Worm (Caenorhabditis elegans): ENCODE data around the gene his-32.

his-32 gene

DNA sequence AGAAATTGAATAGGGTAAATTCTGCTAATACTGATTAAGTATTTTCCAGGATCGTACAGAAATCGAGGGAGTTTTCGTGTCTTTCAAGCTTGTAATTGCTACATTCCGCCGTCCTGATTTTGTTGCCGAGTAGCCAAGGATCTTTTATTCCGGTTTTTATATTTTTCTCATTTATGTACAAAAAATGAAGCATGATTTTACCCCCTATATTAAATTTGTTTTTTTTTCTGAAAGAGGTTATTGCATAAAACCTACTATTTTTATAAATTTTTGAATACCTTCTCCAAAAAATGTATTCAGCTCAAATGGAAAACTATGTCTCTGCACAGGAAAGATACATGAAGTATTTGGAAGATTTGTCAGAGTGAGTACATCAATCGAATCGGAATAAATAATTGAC lies 34.5 kb upstream of the his-32 start, which contains the start of gene F35H10.6:
Gene F35H10.6, plus strand, starts transcription at position 301 of the 400 bp plus-strand sequence.
- TF ChIP-seq tab-1 (GFP tag; IDR thresholded peaks at IDR 0.05) (no peak), ztf-29 (GFP tag; IDR thresholded peaks at IDR 0.05) (no peak), ref-1 (GFP tag; conservative IDR thresholded peaks at IDR 0.05) (no peak), T22C8.4 (GFP tag; IDR thresholded peaks at IDR 0.05) (no peak), ztf-23 (GFP tag; IDR thresholded peaks at IDR 0.05) (no peak), klf-2 (GFP tag; conservative IDR thresholded peaks at IDR 0.05) (no peak), flt-1 (GFP tag; IDR thresholded peaks at IDR 0.05) (no peak), cog-1 (tag; optimal IDR thresholded peaks at IDR 0.05) (no peak), med-1 (GFP tag; optimal IDR thresholded peaks at IDR 0.05; ENCODE audit: insufficient read depth) (no peak)

ce11 chrIV:8300468-8300867 lies 33.6 kb upstream of the his-32 start, which contains the start of gene F35H10.5:
Gene F35H10.5 (plus strand): TSS chrIV:8300768.
- TF ChIP-seq tab-1 (GFP tag; IDR thresholded peaks at IDR 0.05): no peak

- no peak for TF ChIP-seq flt-1 (GFP tag; IDR thresholded peaks at IDR 0.05)
- TF ChIP-seq med-1 (GFP tag; optimal IDR thresholded peaks at IDR 0.05; ENCODE audit: insufficient read depth): no peak
- no peak for TF ChIP-seq ztf-29 (GFP tag; IDR thresholded peaks at IDR 0.05)
- TF ChIP-seq tab-1 (GFP tag; IDR thresholded peaks at IDR 0.05): no peak
- no peak for TF ChIP-seq ref-1 (GFP tag; conservative IDR thresholded peaks at IDR 0.05)
- no peak for TF ChIP-seq cog-1 (tag; optimal IDR thresholded peaks at IDR 0.05)
- TF ChIP-seq T22C8.4 (GFP tag; IDR thresholded peaks at IDR 0.05): no peak
- TF ChIP-seq klf-2 (GFP tag; conservative IDR thresholded peaks at IDR 0.05): no peak
Observed at ce11 chrIV:8301925-8302324, 32.2 kb upstream of the his-32 start.

- TF ChIP-seq tab-1 (GFP tag; IDR thresholded peaks at IDR 0.05) (no peak), ref-1 (GFP tag; conservative IDR thresholded peaks at IDR 0.05) (no peak), cog-1 (tag; optimal IDR thresholded peaks at IDR 0.05) (no peak), T22C8.4 (GFP tag; IDR thresholded peaks at IDR 0.05) (no peak), ztf-29 (GFP tag; IDR thresholded peaks at IDR 0.05) (no peak), med-1 (GFP tag; optimal IDR thresholded peaks at IDR 0.05; ENCODE audit: insufficient read depth) (no peak), klf-2 (GFP tag; conservative IDR thresholded peaks at IDR 0.05) (no peak), ztf-23 (GFP tag; IDR thresholded peaks at IDR 0.05) (no peak), flt-1 (GFP tag; IDR thresholded peaks at IDR 0.05) (no peak)
Observed at ce11 chrIV:8302648-8303161, 31.4 kb upstream of the his-32 start.

DNA sequence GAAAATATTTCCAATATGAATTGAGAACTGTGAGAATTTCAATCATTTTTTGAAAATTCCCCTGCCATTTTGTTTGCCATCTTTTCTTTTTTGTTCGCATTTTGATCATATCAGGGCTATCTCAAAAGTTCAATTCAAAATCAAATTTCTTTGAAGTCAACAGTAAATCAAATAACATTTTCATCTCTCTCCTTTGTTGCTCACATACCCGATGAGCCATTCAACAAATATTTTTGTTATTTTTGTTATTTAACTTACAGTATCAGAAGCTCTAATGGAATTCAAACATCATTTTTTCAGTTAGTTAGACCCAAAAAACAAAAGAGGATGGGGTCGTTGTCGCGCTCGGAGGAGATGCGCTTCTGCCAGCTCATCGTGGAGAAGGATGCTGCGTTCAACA lies 30.4 kb upstream of the his-32 start, which contains the start of gene vha-5:
Gene vha-5, plus strand, starts transcription at position 301 of the 400 bp plus-strand sequence.
- TF ChIP-seq cog-1 (tag; optimal IDR thresholded peaks at IDR 0.05): no peak
- no peak for TF ChIP-seq flt-1 (GFP tag; IDR thresholded peaks at IDR 0.05)
- no peak for TF ChIP-seq ztf-23 (GFP tag; IDR thresholded peaks at IDR 0.05)

DNA sequence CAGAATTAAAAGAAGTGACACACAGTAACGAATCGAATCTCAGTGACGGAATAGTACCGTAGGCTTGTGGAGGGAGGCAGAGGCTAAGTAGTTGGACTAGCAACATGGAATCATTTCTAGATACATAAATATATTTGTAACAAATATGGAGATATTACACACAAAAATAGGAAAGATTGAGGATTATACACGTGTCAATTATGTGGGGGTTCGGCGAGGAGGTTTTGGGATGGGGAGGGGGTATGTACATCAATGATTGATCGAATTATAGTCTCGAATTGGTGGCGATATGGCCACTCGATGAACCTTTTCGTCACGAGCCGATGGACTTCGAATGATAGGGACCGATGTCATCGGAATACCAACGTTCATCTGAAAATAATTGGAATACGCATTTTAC lies 26.7 kb upstream of the his-32 start:
- TF ChIP-seq T22C8.4 (GFP tag; IDR thresholded peaks at IDR 0.05): no peak
- no peak for TF ChIP-seq tab-1 (GFP tag; IDR thresholded peaks at IDR 0.05)
- no peak for TF ChIP-seq flt-1 (GFP tag; IDR thresholded peaks at IDR 0.05)
- TF ChIP-seq ztf-23 (GFP tag; IDR thresholded peaks at IDR 0.05): no peak
- TF ChIP-seq klf-2 (GFP tag; conservative IDR thresholded peaks at IDR 0.05): no peak
- no peak for TF ChIP-seq med-1 (GFP tag; optimal IDR thresholded peaks at IDR 0.05; ENCODE audit: insufficient read depth)
- no peak for TF ChIP-seq ztf-29 (GFP tag; IDR thresholded peaks at IDR 0.05)
- no peak for TF ChIP-seq ref-1 (GFP tag; conservative IDR thresholded peaks at IDR 0.05)
- no peak for TF ChIP-seq cog-1 (tag; optimal IDR thresholded peaks at IDR 0.05)

- TF ChIP-seq T22C8.4 (GFP tag; IDR thresholded peaks at IDR 0.05) (no peak), med-1 (GFP tag; optimal IDR thresholded peaks at IDR 0.05; ENCODE audit: insufficient read depth) (no peak)
Observed at ce11 chrIV:8312105-8312504, 22.0 kb upstream of the his-32 start.

- TF ChIP-seq ztf-29 (GFP tag; IDR thresholded peaks at IDR 0.05) (no peak), T22C8.4 (GFP tag; IDR thresholded peaks at IDR 0.05) (no peak), flt-1 (GFP tag; IDR thresholded peaks at IDR 0.05) (no peak), tab-1 (GFP tag; IDR thresholded peaks at IDR 0.05) (no peak), med-1 (GFP tag; optimal IDR thresholded peaks at IDR 0.05; ENCODE audit: insufficient read depth) (no peak), cog-1 (tag; optimal IDR thresholded peaks at IDR 0.05) (no peak), ref-1 (GFP tag; conservative IDR thresholded peaks at IDR 0.05) (no peak)
Observed at ce11 chrIV:8312846-8313245, 21.3 kb upstream of the his-32 start, which contains the start of gene F35H10.10. Gene F35H10.10 (minus strand): TSS chrIV:8312946.

- TF ChIP-seq ztf-29 (GFP tag; IDR thresholded peaks at IDR 0.05) (no peak), ztf-23 (GFP tag; IDR thresholded peaks at IDR 0.05) (no peak), tab-1 (GFP tag; IDR thresholded peaks at IDR 0.05) (no peak), med-1 (GFP tag; optimal IDR thresholded peaks at IDR 0.05; ENCODE audit: insufficient read depth) (no peak), T22C8.4 (GFP tag; IDR thresholded peaks at IDR 0.05) (no peak)
Observed at ce11 chrIV:8317800-8318199, 16.3 kb upstream of the his-32 start.

DNA sequence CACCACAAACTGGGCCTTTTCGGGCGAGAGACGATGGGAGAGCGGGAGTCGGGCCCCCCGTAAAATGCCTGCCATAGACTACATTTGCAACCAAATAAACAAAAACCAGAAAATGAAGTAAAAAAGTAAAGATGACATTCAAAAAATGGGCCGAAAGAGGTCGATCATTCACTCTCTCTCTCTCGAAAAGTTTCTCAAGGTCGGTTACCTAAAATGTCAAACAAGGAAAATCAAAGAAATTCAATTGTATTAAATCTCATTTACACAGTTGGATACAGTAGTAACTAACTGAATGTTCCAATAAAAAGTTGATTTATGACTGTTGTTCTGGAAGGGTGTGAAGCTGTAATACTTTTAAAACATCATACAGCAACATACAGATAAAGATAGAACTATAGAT lies 15.3 kb upstream of the his-32 start:
- no peak for TF ChIP-seq ztf-29 (GFP tag; IDR thresholded peaks at IDR 0.05)
- TF ChIP-seq T22C8.4 (GFP tag; IDR thresholded peaks at IDR 0.05): no peak
- TF ChIP-seq klf-2 (GFP tag; conservative IDR thresholded peaks at IDR 0.05): no peak
- no peak for TF ChIP-seq tab-1 (GFP tag; IDR thresholded peaks at IDR 0.05)
- TF ChIP-seq ztf-23 (GFP tag; IDR thresholded peaks at IDR 0.05): no peak
- TF ChIP-seq med-1 (GFP tag; optimal IDR thresholded peaks at IDR 0.05; ENCODE audit: insufficient read depth): no peak
- TF ChIP-seq cog-1 (tag; optimal IDR thresholded peaks at IDR 0.05): no peak

DNA sequence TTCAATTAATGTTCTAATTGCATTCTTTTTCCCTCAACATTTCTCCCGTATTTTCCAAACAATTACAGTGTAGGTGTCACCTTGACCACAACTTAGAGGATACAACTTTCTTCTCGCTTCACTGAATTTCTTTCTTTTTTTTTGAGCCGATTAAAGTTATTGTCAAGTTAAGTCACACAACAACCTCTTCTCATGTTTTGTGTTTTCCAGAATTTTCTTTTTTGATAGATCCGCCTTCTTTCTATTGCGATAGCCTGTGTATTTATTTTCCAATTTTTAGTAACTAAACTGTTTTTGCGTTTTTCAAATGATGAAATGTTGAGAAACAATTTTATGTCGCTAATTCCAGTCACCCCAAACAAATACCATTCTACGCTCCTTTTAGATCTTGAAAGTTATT lies 8.4 kb upstream of the his-32 start, which contains the start of gene F35H10.3:
Gene F35H10.3, plus strand, starts transcription at position 301 of the 400 bp plus-strand sequence.
- TF ChIP-seq cog-1 (tag; optimal IDR thresholded peaks at IDR 0.05) (no peak), T22C8.4 (GFP tag; IDR thresholded peaks at IDR 0.05) (no peak), med-1 (GFP tag; optimal IDR thresholded peaks at IDR 0.05; ENCODE audit: insufficient read depth) (no peak), ztf-23 (GFP tag; IDR thresholded peaks at IDR 0.05) (no peak), flt-1 (GFP tag; IDR thresholded peaks at IDR 0.05) (no peak), ztf-29 (GFP tag; IDR thresholded peaks at IDR 0.05) (no peak), ref-1 (GFP tag; conservative IDR thresholded peaks at IDR 0.05) (no peak), tab-1 (GFP tag; IDR thresholded peaks at IDR 0.05) (no peak)
